Worm (Caenorhabditis elegans) whole organism, young adult: ENCODE measurements around the gene C45G9.14.

Experiments used
- dpl-1 ChIP-seq: fragments of 150-350 bp; optimal IDR thresholded peaks from 2 replicates; lab custom pipeline; 2014; ENCODE audit warnings: missing biosample characterization, missing genetic modification reagents, missing genetic modification characterization
- him-1 ChIP-seq: sonication (generic microtip); optimal IDR thresholded peaks from 2 replicates; lab custom pipeline; 2016; ENCODE audit warnings: missing genotype, missing genetic modification reagents, missing genetic modification characterization, missing compliant biosample characterization
- let-526 ChIP-seq: fragments of 200-800 bp; sonication (Bioruptor generic); IDR thresholded peaks from 2 replicates; pipeline ENCODE4 v1.3.6; 2022; ENCODE audit warnings: missing genetic modification reagents, missing genetic modification characterization, missing compliant biosample characterization
- unc-62 ChIP-seq: fragments of 150-350 bp; optimal IDR thresholded peaks from 2 replicates; lab custom pipeline; 2014; ENCODE audit warnings: missing biosample characterization, missing genetic modification reagents, missing genetic modification characterization

- no peak for TF ChIP-seq dpl-1
- TF ChIP-seq him-1 (tag; lab: Kevin White, UChicago) = peak; percentile 18
- TF ChIP-seq let-526 (GFP tag; lab: Robert Waterston, UW) = no peak
- TF ChIP-seq unc-62 (GFP tag; lab: Kevin White, UChicago) = no peak
Measured at ce11 chrIII:5047740-5048139, 2.9 kb downstream of the C45G9.14 start, which contains the start of gene C45G9.5.
